Fruit fly (Drosophila melanogaster): Measurements from ENCODE around the gene CG4045.

Gene CG4045

DNA sequence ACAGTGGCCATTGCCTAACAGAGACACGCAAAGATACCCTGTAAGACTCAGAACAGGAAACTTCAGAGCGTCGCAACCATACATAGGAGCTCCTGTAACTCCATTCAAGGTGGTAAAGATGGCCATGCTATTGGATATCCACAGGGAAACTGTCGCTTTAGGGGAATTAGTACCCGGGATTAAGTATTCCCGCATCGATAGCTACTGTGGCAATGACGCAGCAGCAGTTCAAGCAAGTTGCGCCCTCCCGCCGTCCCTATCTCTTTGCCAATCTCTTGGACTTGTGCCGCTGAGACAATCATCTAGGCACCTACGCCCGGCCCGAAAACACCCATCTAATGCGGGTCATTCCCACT, 5.0 kb downstream of the CG4045 start (continued):
- TF ChIP-seq Dll (GFP tag; IDR thresholded peaks at IDR 0.05; ENCODE audit: partially characterized antibody) (no peak), CG15514 (GFP tag; optimal IDR thresholded peaks at IDR 0.05) (peak; percentile 50), CG13296 (GFP tag; optimal IDR thresholded peaks at IDR 0.05) (peak; percentile 68), emc (GFP tag; optimal IDR thresholded peaks at IDR 0.05) (peak; percentile 16), oc (tag; optimal IDR thresholded peaks at IDR 0.05) (no peak), CG11093 (GFP tag; IDR thresholded peaks at IDR 0.05) (peak; percentile 62; the same call in 2 of the 3 replicates), seq (GFP tag; IDR thresholded peaks at IDR 0.05) (peak; percentile 66), sd (tag; optimal IDR thresholded peaks at IDR 0.05) (peak; percentile 97), unc-4 (GFP tag; IDR thresholded peaks at IDR 0.05; ENCODE audit: partially characterized antibody) (no peak), Eip74EF (GFP tag; optimal IDR thresholded peaks at IDR 0.05) (peak in 1 of 2 experiments; percentile 6), Chrac-16 (GFP tag; optimal IDR thresholded peaks at IDR 0.05) (peak; percentile 11), cas (GFP tag; IDR thresholded peaks at IDR 0.05) (0 out of 2 replicates have a peak, but pooled peaks have one; percentile 53), HLH4C (GFP tag; IDR thresholded peaks at IDR 0.05; ENCODE audit: partially characterized antibody) (no peak), CG6175 (GFP tag; IDR thresholded peaks at IDR 0.05) (no peak), pum (GFP tag; optimal IDR thresholded peaks at IDR 0.05) (peak; percentile 41), salm (tag; optimal IDR thresholded peaks at IDR 0.05) (peak; percentile 35), wek (GFP tag; optimal IDR thresholded peaks at IDR 0.05) (peak; percentile 9), CG2116 (GFP tag; optimal IDR thresholded peaks at IDR 0.05) (no peak), zfh1 (GFP tag; IDR thresholded peaks at IDR 0.05) (peak; percentile 74; the same call in 2 of the 3 replicates), exex (tag; optimal IDR thresholded peaks at IDR 0.05) (no peak), Ets97D (GFP tag; optimal IDR thresholded peaks at IDR 0.05) (no peak), CG4707 (GFP tag; optimal IDR thresholded peaks at IDR 0.05) (no peak), schlank (tag; optimal IDR thresholded peaks at IDR 0.05) (peak; percentile 23), Ptx1 (GFP tag; IDR thresholded peaks at IDR 0.05) (peak; percentile 85), sima (GFP tag; optimal IDR thresholded peaks at IDR 0.05) (no peak), NC2α (GFP tag; optimal IDR thresholded peaks at IDR 0.05) (no peak), CG2129 (GFP tag; IDR thresholded peaks at IDR 0.05; ENCODE audit: partially characterized antibody) (no peak), tx (GFP tag; optimal IDR thresholded peaks at IDR 0.05) (peak; percentile 52), stc (GFP tag; IDR thresholded peaks at IDR 0.05) (peak; percentile 47; the same call in 1 of the 2 replicates), CG8478 (optimal IDR thresholded peaks at IDR 0.05) (no peak), org-1 (GFP tag; optimal IDR thresholded peaks at IDR 0.05) (peak; percentile 56), trem (tag; optimal IDR thresholded peaks at IDR 0.05) (no peak), Optix (GFP tag; IDR thresholded peaks at IDR 0.05) (peak; percentile 59; the same call in 2 of the 3 replicates), CG15696 (tag; optimal IDR thresholded peaks at IDR 0.05) (no peak), Camta (GFP tag; optimal IDR thresholded peaks at IDR 0.05) (peak; percentile 33), bsh (GFP tag; optimal IDR thresholded peaks at IDR 0.05) (peak; percentile 31 to 49), CG11723 (GFP tag; optimal IDR thresholded peaks at IDR 0.05) (peak; percentile 5), ro (GFP tag; IDR thresholded peaks at IDR 0.05) (0 out of 2 replicates have a peak, but pooled peaks have one; percentile 44), CG3838 (GFP tag; optimal IDR thresholded peaks at IDR 0.05) (no peak), H2.0 (GFP tag; IDR thresholded peaks at IDR 0.05) (peak; percentile 66), CG33213 (GFP tag; optimal IDR thresholded peaks at IDR 0.05) (peak; percentile 11), Hmx (GFP tag; optimal IDR thresholded peaks at IDR 0.05) (no peak), tgo (GFP tag; IDR thresholded peaks at IDR 0.05) (peak; percentile 78), repo (GFP tag; optimal IDR thresholded peaks at IDR 0.05) (no peak), lmd (GFP tag; IDR thresholded peaks at IDR 0.05) (peak; percentile 84), CG7556 (GFP tag; optimal IDR thresholded peaks at IDR 0.05) (peak; percentile 47), gem (tag; optimal IDR thresholded peaks at IDR 0.05) (peak; percentile 69), Blimp-1 (GFP tag; optimal IDR thresholded peaks at IDR 0.05) (peak; percentile 40), fru (optimal IDR thresholded peaks at IDR 0.05) (no peak), Scr (GFP tag; IDR thresholded peaks at IDR 0.05; ENCODE audit: partially characterized antibody) (no peak), ara (GFP tag; IDR thresholded peaks at IDR 0.05) (no peak)

Measured in whole organism, embryonic.